Fruit fly (Drosophila melanogaster): ENCODE data around the gene pigs.
A peak's percentile ranks its signal among the peaks of the same experiment; 100 is the strongest.

The pigs gene

dm6 chrX:6688620-6689400, 88.9 kb downstream of the pigs start, which contains the start of gene CG3184:
TSS of gene CG3184 (minus strand) at chrX:6688774.
- TF ChIP-seq foxo (GFP tag; optimal IDR thresholded peaks at IDR 0.05), result no peak
- TF ChIP-seq Myc (optimal IDR thresholded peaks at IDR 0.05), result peak; percentile 44

DNA sequence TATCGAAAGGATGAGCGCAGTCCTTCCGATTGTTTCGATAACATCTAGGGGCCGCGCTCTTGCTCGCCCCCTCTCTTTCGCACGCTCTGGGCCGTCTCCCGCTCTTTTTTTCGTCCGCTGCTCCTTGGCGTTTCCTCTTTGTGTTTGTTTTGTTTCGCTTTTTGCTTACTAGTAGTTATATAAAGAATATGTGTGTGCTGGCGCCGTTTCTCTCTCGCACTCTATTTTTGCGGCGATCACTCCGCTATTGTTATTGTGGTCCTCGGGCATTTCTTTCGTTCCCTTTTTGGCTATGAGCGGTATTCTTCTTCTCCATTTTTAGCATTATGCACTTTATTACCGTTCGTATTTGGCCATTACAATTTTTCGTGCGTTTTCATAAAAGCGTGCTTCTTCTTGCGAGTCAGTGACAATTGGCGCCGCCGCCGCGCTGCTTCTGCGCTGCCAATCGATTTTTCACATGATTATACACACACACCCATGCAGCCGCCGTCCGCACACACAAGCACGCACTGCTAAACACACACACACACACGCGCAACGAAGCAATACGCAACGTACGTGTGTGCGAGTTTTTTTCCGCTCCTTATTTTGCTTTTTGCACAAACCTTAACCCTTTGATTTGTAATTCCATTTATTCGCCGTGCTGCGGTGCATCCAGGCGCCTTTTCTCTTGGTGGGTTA, 94.4 kb downstream of the pigs start:
- TF ChIP-seq foxo (GFP tag; optimal IDR thresholded peaks at IDR 0.05) (no peak), Rel (GFP tag; optimal IDR thresholded peaks at IDR 0.05) (no peak), Rel (tag; optimal IDR thresholded peaks at IDR 0.05) (no peak), fru (GFP tag; optimal IDR thresholded peaks at IDR 0.05) (no peak), Sp1 (GFP tag; optimal IDR thresholded peaks at IDR 0.05) (no peak), dl (GFP tag; optimal IDR thresholded peaks at IDR 0.05; ENCODE audit: insufficient read depth in 1 of 2, partially characterized antibody in 2 of 2) (no peak), tai (GFP tag; optimal IDR thresholded peaks at IDR 0.05) (no peak), psq (GFP tag; optimal IDR thresholded peaks at IDR 0.05) (peak; percentile 79), Hr78 (GFP tag; optimal IDR thresholded peaks at IDR 0.05) (peak; percentile 8), Jra (GFP tag; optimal IDR thresholded peaks at IDR 0.05) (no peak), Vsx2 (GFP tag; optimal IDR thresholded peaks at IDR 0.05; ENCODE audit: partially characterized antibody) (no peak), Myc (optimal IDR thresholded peaks at IDR 0.05) (no peak), Abd-B (GFP tag; optimal IDR thresholded peaks at IDR 0.05) (peak; percentile 41), sv (GFP tag; optimal IDR thresholded peaks at IDR 0.05) (no peak), lola (GFP tag; optimal IDR thresholded peaks at IDR 0.05) (no peak), Dif (GFP tag; optimal IDR thresholded peaks at IDR 0.05; ENCODE audit: partially characterized antibody) (peak; percentile 26), CG9705 (GFP tag; optimal IDR thresholded peaks at IDR 0.05) (no peak)

DNA sequence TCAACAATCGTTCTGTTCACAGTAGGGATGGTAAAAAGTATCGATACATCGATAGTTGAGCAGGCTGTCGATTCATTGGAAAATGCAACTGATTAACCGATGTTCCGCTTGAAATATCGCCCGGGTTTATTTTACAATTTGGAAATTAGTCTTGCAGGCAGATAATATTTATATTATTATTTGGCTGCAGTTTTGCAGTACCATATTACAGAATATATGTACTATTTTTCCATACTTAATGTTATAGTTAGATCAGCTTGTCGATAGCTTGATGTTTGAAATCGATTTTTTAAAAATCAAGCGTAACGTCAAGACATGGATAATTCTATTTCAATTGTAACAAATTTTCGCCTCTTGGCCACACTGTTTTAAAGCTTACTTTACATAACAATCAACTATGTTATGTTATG, 95.1 kb downstream of the pigs start, which contains the start of gene CG14442:
Gene CG14442, minus strand, starts transcription at position 29 of the 410 bp plus-strand sequence.
- TF ChIP-seq CG32264 (GFP tag; optimal IDR thresholded peaks at IDR 0.05), result no peak
- peak; percentile 47 for TF ChIP-seq woc (GFP tag; optimal IDR thresholded peaks at IDR 0.05)
- TF ChIP-seq Abd-B (GFP tag; optimal IDR thresholded peaks at IDR 0.05), result no peak
- TF ChIP-seq Dif (GFP tag; optimal IDR thresholded peaks at IDR 0.05; ENCODE audit: partially characterized antibody), result no peak
- TF ChIP-seq Rel (GFP tag; optimal IDR thresholded peaks at IDR 0.05), result no peak
- no peak for TF ChIP-seq Rel (tag; optimal IDR thresholded peaks at IDR 0.05)
- TF ChIP-seq OdsH (GFP tag; optimal IDR thresholded peaks at IDR 0.05), result no peak
- TF ChIP-seq tai (GFP tag; optimal IDR thresholded peaks at IDR 0.05), result no peak
- no peak for TF ChIP-seq Dfd (GFP tag; optimal IDR thresholded peaks at IDR 0.05)
- TF ChIP-seq HLH106 (tag; optimal IDR thresholded peaks at IDR 0.05), result peak; percentile 56
- no peak for TF ChIP-seq Hr78 (GFP tag; optimal IDR thresholded peaks at IDR 0.05)
- no peak for TF ChIP-seq Myc (optimal IDR thresholded peaks at IDR 0.05)
- no peak for TF ChIP-seq N (GFP tag; optimal IDR thresholded peaks at IDR 0.05)
- peak; percentile 42 for TF ChIP-seq sv (GFP tag; optimal IDR thresholded peaks at IDR 0.05)
- peak; percentile 56 for TF ChIP-seq h (GFP tag; optimal IDR thresholded peaks at IDR 0.05)
- no peak for TF ChIP-seq usp (GFP tag; optimal IDR thresholded peaks at IDR 0.05)
- TF ChIP-seq jim (GFP tag; optimal IDR thresholded peaks at IDR 0.05), result no peak
- peak; percentile 29 for TF ChIP-seq Jra (GFP tag; optimal IDR thresholded peaks at IDR 0.05)
- no peak for TF ChIP-seq dl (GFP tag; optimal IDR thresholded peaks at IDR 0.05; ENCODE audit: insufficient read depth in 1 of 2, partially characterized antibody in 2 of 2)
- TF ChIP-seq Sp1 (GFP tag; optimal IDR thresholded peaks at IDR 0.05), result peak; percentile 31
- TF ChIP-seq fru (GFP tag; optimal IDR thresholded peaks at IDR 0.05), result peak; percentile 46
- peak; percentile 4 for TF ChIP-seq Hr83 (GFP tag; optimal IDR thresholded peaks at IDR 0.05; ENCODE audit: poor library complexity, severe bottlenecking)
- TF ChIP-seq psq (GFP tag; optimal IDR thresholded peaks at IDR 0.05), result no peak
- peak; percentile 19 for TF ChIP-seq CG9705 (GFP tag; optimal IDR thresholded peaks at IDR 0.05)
- no peak for TF ChIP-seq pan (optimal IDR thresholded peaks at IDR 0.05)
- no peak for TF ChIP-seq Mio (GFP tag; optimal IDR thresholded peaks at IDR 0.05)
- TF ChIP-seq lola (GFP tag; optimal IDR thresholded peaks at IDR 0.05), result no peak
- peak; percentile 41 for TF ChIP-seq rgr (GFP tag; optimal IDR thresholded peaks at IDR 0.05)
- no peak for TF ChIP-seq dmrt93B (GFP tag; optimal IDR thresholded peaks at IDR 0.05)
- TF ChIP-seq br (GFP tag; optimal IDR thresholded peaks at IDR 0.05), result peak; percentile 17
- no peak for TF ChIP-seq CrebA (GFP tag; optimal IDR thresholded peaks at IDR 0.05; ENCODE audit: borderline replicate concordance)
- no peak for TF ChIP-seq dsf (GFP tag; optimal IDR thresholded peaks at IDR 0.05; ENCODE audit: borderline replicate concordance)
- TF ChIP-seq Vsx2 (GFP tag; optimal IDR thresholded peaks at IDR 0.05; ENCODE audit: partially characterized antibody), result no peak
- no peak for TF ChIP-seq brk (GFP tag; optimal IDR thresholded peaks at IDR 0.05)
- TF ChIP-seq sage (GFP tag; optimal IDR thresholded peaks at IDR 0.05), result peak; percentile 45
- peak; percentile 29 for TF ChIP-seq ey (GFP tag; optimal IDR thresholded peaks at IDR 0.05)
- peak in 1 of 2 experiments; percentile 49 for TF ChIP-seq foxo (GFP tag; optimal IDR thresholded peaks at IDR 0.05)
- no peak for TF ChIP-seq GATAd (GFP tag; optimal IDR thresholded peaks at IDR 0.05)
- no peak for TF ChIP-seq Hnf4 (GFP tag; optimal IDR thresholded peaks at IDR 0.05)
